Worm (Caenorhabditis elegans) whole organism, midembryonic: Measurements from ENCODE around the gene pqn-13.

ENCODE experiments used
- flt-1 ChIP-seq: fragments of 200-800 bp; sonication (Bioruptor generic); IDR thresholded peaks from 2 replicates; pipeline ENCODE4 v1.3.6; 2022; ENCODE audit warnings: missing genetic modification characterization, missing compliant biosample characterization
- med-1 ChIP-seq: sonication (generic microtip); optimal IDR thresholded peaks from 2 replicates; lab custom pipeline; 2017; ENCODE audit warnings: missing genetic modification characterization, mild to moderate bottlenecking, missing compliant biosample characterization, antibody characterized with exemption, missing genetic modification reagents; ENCODE audit not compliant: insufficient read depth
- ref-1 ChIP-seq: fragments of 200-800 bp; sonication (Bioruptor generic); conservative IDR thresholded peaks from 2 replicates; pipeline ENCODE4 v1.3.6; 2022; ENCODE audit warnings: missing genetic modification reagents, missing genetic modification characterization, missing compliant biosample characterization
- ztf-29 ChIP-seq: fragments of 200-800 bp; sonication (Bioruptor generic); IDR thresholded peaks from 2 replicates; pipeline ENCODE4 v1.3.6; 2022; ENCODE audit warnings: missing genetic modification reagents, missing genetic modification characterization, missing compliant biosample characterization

DNA sequence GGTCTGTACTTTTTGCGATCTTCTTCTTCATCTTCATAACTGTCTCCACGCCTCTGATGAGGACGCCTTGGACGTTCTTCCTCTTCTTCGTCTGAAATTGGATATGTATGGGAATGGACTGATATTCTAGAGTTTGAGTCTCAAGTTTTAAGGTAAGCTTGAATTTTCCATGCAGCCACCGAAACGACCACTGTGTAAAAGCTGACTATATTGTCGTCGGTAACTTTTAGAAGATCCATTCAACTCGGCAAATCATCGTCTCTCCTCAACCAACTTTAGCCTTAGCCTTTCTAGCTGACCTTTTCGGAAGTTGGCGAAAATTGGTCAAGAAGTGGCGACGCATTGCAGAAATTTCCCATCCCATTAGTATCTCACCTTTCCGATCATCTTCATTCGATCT is 48.5 kb upstream of the pqn-13 start:
- no peak for TF ChIP-seq med-1 (GFP tag; lab: Kevin White, UChicago)
- TF ChIP-seq flt-1 (GFP tag; lab: Robert Waterston, UW) = no peak
- TF ChIP-seq ztf-29 = no peak
- no peak for TF ChIP-seq ref-1
